Worm (Caenorhabditis elegans): ENCODE results near the gene C55C3.7.
A peak's percentile ranks its signal among the peaks of the same experiment; 100 is the strongest.

The C55C3.7 gene

ce11 chrIV:5649073-5649583 is 33.3 kb downstream of the C55C3.7 start, which contains the start of gene csn-5 (continued):
- no peak for TF ChIP-seq lin-29 (GFP tag; IDR thresholded peaks at IDR 0.05)

ce11 chrIV:5645514-5646052 is 36.9 kb downstream of the C55C3.7 start, which contains the start of the genes srd-8 and B0547.2:
Gene srd-8 (minus strand): TSS chrIV:5645614.
Gene B0547.2 (plus strand): TSS chrIV:5646002.
- TF ChIP-seq ZK337.2 (GFP tag; IDR thresholded peaks at IDR 0.05) (no peak), jun-1 (tag; optimal IDR thresholded peaks at IDR 0.05) (no peak), nhr-10 (tag; optimal IDR thresholded peaks at IDR 0.05) (no peak), vab-7 (GFP tag; IDR thresholded peaks at IDR 0.05) (no peak), tag-97 (GFP tag; IDR thresholded peaks at IDR 0.05) (no peak), daf-19 (GFP tag; conservative IDR thresholded peaks at IDR 0.05) (no peak), saeg-2 (GFP tag; IDR thresholded peaks at IDR 0.05) (no peak), nhr-25 (tag; optimal IDR thresholded peaks at IDR 0.05; ENCODE audit: borderline replicate concordance, insufficient read depth) (no peak), F26F4.8 (GFP tag; conservative IDR thresholded peaks at IDR 0.05) (no peak), ZK546.5 (tag; optimal IDR thresholded peaks at IDR 0.05) (no peak), nhr-76 (tag; optimal IDR thresholded peaks at IDR 0.05) (no peak), ceh-44 (GFP tag; IDR thresholded peaks at IDR 0.05) (no peak), ztf-7 (tag; optimal IDR thresholded peaks at IDR 0.05) (no peak), lin-1 (GFP tag; IDR thresholded peaks at IDR 0.05) (no peak), zag-1 (tag; optimal IDR thresholded peaks at IDR 0.05) (no peak), ceh-32 (tag; optimal IDR thresholded peaks at IDR 0.05; ENCODE audit: poor library complexity) (no peak), daf-16 (GFP tag; optimal IDR thresholded peaks at IDR 0.05) (no peak), daf-16 (tag; optimal IDR thresholded peaks at IDR 0.05) (no peak), F37D6.2 (tag; optimal IDR thresholded peaks at IDR 0.05) (no peak)

- TF ChIP-seq nhr-48 (tag; optimal IDR thresholded peaks at IDR 0.05), result no peak
- TF ChIP-seq tag-97 (GFP tag; IDR thresholded peaks at IDR 0.05), result no peak
- TF ChIP-seq nhr-6 (tag; optimal IDR thresholded peaks at IDR 0.05), result no peak
- TF ChIP-seq fkh-10 (GFP tag; optimal IDR thresholded peaks at IDR 0.05), result no peak
- TF ChIP-seq F44E2.7 (GFP tag; IDR thresholded peaks at IDR 0.05), result no peak
- no peak for TF ChIP-seq lin-1 (GFP tag; IDR thresholded peaks at IDR 0.05)
- no peak for TF ChIP-seq nhr-11 (tag; optimal IDR thresholded peaks at IDR 0.05)
- no peak for TF ChIP-seq daf-12 (tag; optimal IDR thresholded peaks at IDR 0.05)
- TF ChIP-seq jun-1 (tag; optimal IDR thresholded peaks at IDR 0.05), result no peak
- TF ChIP-seq lin-15B (tag; optimal IDR thresholded peaks at IDR 0.05), result no peak
- TF ChIP-seq vab-7 (GFP tag; IDR thresholded peaks at IDR 0.05), result no peak
- no peak for TF ChIP-seq zfp-2 (tag; optimal IDR thresholded peaks at IDR 0.05)
- TF ChIP-seq spr-3 (GFP tag; optimal IDR thresholded peaks at IDR 0.05), result no peak
- no peak for TF ChIP-seq ctbp-1 (GFP tag; IDR thresholded peaks at IDR 0.05)
- TF ChIP-seq hlh-11 (tag; optimal IDR thresholded peaks at IDR 0.05), result no peak
- no peak for TF ChIP-seq hif-1 (tag; optimal IDR thresholded peaks at IDR 0.05)
Observed at ce11 chrIV:5635551-5635950, 46.9 kb downstream of the C55C3.7 start, which contains the start of gene srd-13. Gene srd-13 (minus strand): TSS chrIV:5635651.

- no peak for TF ChIP-seq ceh-28 (tag; optimal IDR thresholded peaks at IDR 0.05)
- peak in 1 of 2 experiments; percentile 96 for TF ChIP-seq unc-62 (GFP tag; optimal IDR thresholded peaks at IDR 0.05 in 1 of 2)
- TF ChIP-seq unc-62 (tag; optimal IDR thresholded peaks at IDR 0.05), result no peak
Observed at ce11 chrIV:5632536-5632935, 49.9 kb downstream of the C55C3.7 start.

- TF ChIP-seq hif-1 (tag; optimal IDR thresholded peaks at IDR 0.05), result no peak
- no peak for TF ChIP-seq tag-97 (GFP tag; IDR thresholded peaks at IDR 0.05)
- no peak for TF ChIP-seq lin-1 (GFP tag; IDR thresholded peaks at IDR 0.05)
- TF ChIP-seq daf-16 (GFP tag; optimal IDR thresholded peaks at IDR 0.05), result no peak
- TF ChIP-seq daf-16 (tag; optimal IDR thresholded peaks at IDR 0.05), result no peak
- no peak for TF ChIP-seq dmd-6 (GFP tag; IDR thresholded peaks at IDR 0.05)
- no peak for TF ChIP-seq gei-8 (GFP tag; optimal IDR thresholded peaks at IDR 0.05)
- no peak for TF ChIP-seq dpl-1 (GFP tag; optimal IDR thresholded peaks at IDR 0.05)
- TF ChIP-seq mes-2 (tag; optimal IDR thresholded peaks at IDR 0.05; ENCODE audit: poor library complexity, severe bottlenecking), result no peak
- TF ChIP-seq lir-3 (tag; optimal IDR thresholded peaks at IDR 0.05), result no peak
- TF ChIP-seq lsy-2 (tag; optimal IDR thresholded peaks at IDR 0.05), result no peak
- TF ChIP-seq attf-4 (tag; optimal IDR thresholded peaks at IDR 0.05), result no peak
- no peak for TF ChIP-seq nhr-42 (GFP tag; IDR thresholded peaks at IDR 0.05)
- TF ChIP-seq arid-1 (GFP tag; conservative IDR thresholded peaks at IDR 0.05), result no peak
- TF ChIP-seq unc-62 (GFP tag; optimal IDR thresholded peaks at IDR 0.05 in 1 of 2), result no peak
- no peak for TF ChIP-seq unc-62 (tag; optimal IDR thresholded peaks at IDR 0.05)
- no peak for TF ChIP-seq egl-27 (tag; optimal IDR thresholded peaks at IDR 0.05)
Observed at ce11 chrIV:5631628-5632027, 50.8 kb downstream of the C55C3.7 start, which contains the start of gene ttbk-8.2. Gene ttbk-8.2 (plus strand): TSS chrIV:5631928.

All from whole organism, L4 larva.